Fruit fly (Drosophila melanogaster) whole organism, prepupa: ENCODE results near the gene CG6000.

Experiments
- Blimp-1 ChIP-seq: fragments of 200-800 bp; sonication (Bioruptor generic); optimal IDR thresholded peaks from 3 replicates; lab custom pipeline; 2017; ENCODE audit warnings: missing biosample characterization, missing genetic modification characterization, mild to moderate bottlenecking, moderate library complexity, missing genetic modification reagents
- CG10631 ChIP-seq: fragments of 200-800 bp; sonication (Bioruptor generic); optimal IDR thresholded peaks from 2 replicates; lab custom pipeline; 2016; ENCODE audit warnings: missing biosample characterization, missing genetic modification characterization
- CG10669 ChIP-seq: fragments of 200-800 bp; sonication (Bioruptor generic); optimal IDR thresholded peaks from 3 replicates; lab custom pipeline; 2018; ENCODE audit warnings: missing biosample characterization, mild to moderate bottlenecking, missing genetic modification characterization, moderate library complexity
- CG11762 ChIP-seq: fragments of 200-800 bp; sonication (Bioruptor generic); optimal IDR thresholded peaks from 3 replicates; lab custom pipeline; 2016; ENCODE audit warnings: missing biosample characterization, missing genetic modification characterization; ENCODE audit not compliant: insufficient read depth
- CG15336 ChIP-seq: fragments of 200-800 bp; sonication (Bioruptor generic); IDR thresholded peaks from 2 replicates; pipeline ENCODE4 v1.3.6; 2022; ENCODE audit warnings: missing biosample characterization, missing genetic modification characterization
- CG16779 ChIP-seq: fragments of 200-800 bp; sonication (Bioruptor generic); optimal IDR thresholded peaks from 3 replicates; lab custom pipeline; 2017; ENCODE audit warnings: missing biosample characterization, mild to moderate bottlenecking, missing genetic modification characterization
- CG3032 ChIP-seq: fragments of 200-800 bp; optimal IDR thresholded peaks from 2 replicates; lab custom pipeline; 2019; ENCODE audit warnings: missing biosample characterization, mild to moderate bottlenecking, missing genetic modification characterization, moderate library complexity
- CG31627 ChIP-seq: fragments of 200-800 bp; sonication (Bioruptor generic); optimal IDR thresholded peaks from 3 replicates; lab custom pipeline; 2016; ENCODE audit warnings: missing biosample characterization, missing genetic modification characterization
- CG32006 ChIP-seq: fragments of 200-800 bp; sonication (Bioruptor generic); optimal IDR thresholded peaks from 3 replicates; lab custom pipeline; 2017; ENCODE audit warnings: missing biosample characterization, mild to moderate bottlenecking, missing genetic modification characterization
- CG34406 ChIP-seq: fragments of 200-800 bp; sonication (Bioruptor generic); optimal IDR thresholded peaks from 3 replicates; lab custom pipeline; 2016; ENCODE audit warnings: missing biosample characterization, missing genetic modification characterization
- CG3919 ChIP-seq: fragments of 200-800 bp; sonication (Bioruptor generic); optimal IDR thresholded peaks from 3 replicates; lab custom pipeline; 2016; ENCODE audit warnings: missing biosample characterization, missing genetic modification characterization
- CG6792 ChIP-seq: fragments of 200-800 bp; sonication (Bioruptor generic); optimal IDR thresholded peaks from 3 replicates; lab custom pipeline; 2016; ENCODE audit warnings: missing biosample characterization, missing genetic modification characterization
- CG6808 ChIP-seq: fragments of 200-800 bp; sonication (Bioruptor generic); optimal IDR thresholded peaks from 3 replicates; lab custom pipeline; 2017; ENCODE audit warnings: missing biosample characterization, missing genetic modification characterization, mild to moderate bottlenecking, moderate library complexity, missing genetic modification reagents
- CG7368 ChIP-seq: fragments of 200-800 bp; sonication (Bioruptor generic); optimal IDR thresholded peaks from 3 replicates; lab custom pipeline; 2016; ENCODE audit warnings: missing biosample characterization, missing genetic modification characterization
- CG8119 ChIP-seq: fragments of 200-800 bp; sonication (Bioruptor generic); IDR thresholded peaks from 3 replicates; pipeline ENCODE4 v1.3.6; 2022; ENCODE audit warnings: missing biosample characterization, missing genetic modification characterization
- CG8319 ChIP-seq: fragments of 200-800 bp; sonication (Bioruptor generic); optimal IDR thresholded peaks from 3 replicates; lab custom pipeline; 2016; ENCODE audit warnings: missing biosample characterization, missing genetic modification characterization
- CG8632 ChIP-seq: fragments of 200-800 bp; sonication (Bioruptor generic); optimal IDR thresholded peaks from 3 replicates; lab custom pipeline; 2016; ENCODE audit warnings: missing biosample characterization, missing genetic modification characterization
- CG9139 ChIP-seq: fragments of 200-800 bp; sonication (Bioruptor generic); optimal IDR thresholded peaks from 3 replicates; lab custom pipeline; 2017; ENCODE audit warnings: missing biosample characterization, mild to moderate bottlenecking, missing genetic modification characterization
- Eip75B ChIP-seq: fragments of 200-800 bp; sonication (Bioruptor generic); optimal IDR thresholded peaks from 3 replicates; lab custom pipeline; 2016; ENCODE audit warnings: missing biosample characterization, missing genetic modification characterization
- Eip78C ChIP-seq: fragments of 200-800 bp; sonication (Bioruptor generic); peaks from one replicate; lab custom pipeline; 2016; ENCODE audit warnings: missing biosample characterization, missing genetic modification characterization
- Ets21C ChIP-seq: fragments of 200-800 bp; sonication (Bioruptor generic); optimal IDR thresholded peaks from 3 replicates; lab custom pipeline; 2016; ENCODE audit warnings: missing biosample characterization, missing genetic modification characterization
- Hr39 ChIP-seq: fragments of 200-800 bp; sonication (Bioruptor generic); optimal IDR thresholded peaks from 2 replicates; lab custom pipeline; 2016; ENCODE audit warnings: missing biosample characterization, missing genetic modification characterization
- Hr4 ChIP-seq: fragments of 200-800 bp; sonication (Bioruptor generic); optimal IDR thresholded peaks from 3 replicates; lab custom pipeline; 2016; ENCODE audit warnings: missing biosample characterization, missing genetic modification characterization
- Lpt ChIP-seq: fragments of 200-800 bp; sonication (Bioruptor generic); optimal IDR thresholded peaks from 3 replicates; lab custom pipeline; 2016; ENCODE audit warnings: missing biosample characterization, missing genetic modification characterization
- Met ChIP-seq: fragments of 200-800 bp; sonication (Bioruptor generic); optimal IDR thresholded peaks from 3 replicates; lab custom pipeline; 2016; ENCODE audit warnings: missing biosample characterization, missing genetic modification characterization
- OdsH ChIP-seq: fragments of 200-800 bp; sonication (Bioruptor generic); optimal IDR thresholded peaks from 3 replicates; lab custom pipeline; 2016; ENCODE audit warnings: missing biosample characterization, missing genetic modification characterization
- Sox102F ChIP-seq: fragments of 200-800 bp; sonication (Bioruptor generic); optimal IDR thresholded peaks from 2 replicates; lab custom pipeline; 2016; ENCODE audit warnings: missing biosample characterization, mild to moderate bottlenecking, missing genetic modification characterization
- Sox14 ChIP-seq: fragments of 200-800 bp; sonication (Bioruptor generic); optimal IDR thresholded peaks from 3 replicates; lab custom pipeline; 2016; ENCODE audit warnings: missing biosample characterization, missing genetic modification characterization
- Sox15 ChIP-seq: fragments of 200-800 bp; sonication (Bioruptor generic); optimal IDR thresholded peaks from 3 replicates; lab custom pipeline; 2016; ENCODE audit warnings: missing biosample characterization, missing genetic modification characterization
- achi ChIP-seq: fragments of 200-800 bp; sonication (Bioruptor generic); optimal IDR thresholded peaks from 3 replicates; lab custom pipeline; 2016; ENCODE audit warnings: missing biosample characterization, missing genetic modification characterization
- cyc ChIP-seq: fragments of 200-800 bp; sonication (Bioruptor generic); optimal IDR thresholded peaks from 3 replicates; lab custom pipeline; 2016; ENCODE audit warnings: missing biosample characterization, missing genetic modification characterization
- dac ChIP-seq: fragments of 200-800 bp; sonication (Bioruptor generic); optimal IDR thresholded peaks from 2 replicates; lab custom pipeline; 2017; ENCODE audit warnings: missing biosample characterization, mild to moderate bottlenecking, missing genetic modification characterization
- dsx ChIP-seq: fragments of 200-800 bp; optimal IDR thresholded peaks from 3 replicates; lab custom pipeline; 2019; ENCODE audit warnings: missing biosample characterization, mild to moderate bottlenecking, missing genetic modification characterization, moderate library complexity; ENCODE audit not compliant: poor library complexity, severe bottlenecking
- eg ChIP-seq: fragments of 200-800 bp; sonication (Bioruptor generic); IDR thresholded peaks from 3 replicates; pipeline ENCODE4 v1.3.6; 2022; ENCODE audit warnings: missing biosample characterization, missing genetic modification characterization
- esn ChIP-seq: fragments of 200-800 bp; sonication (Bioruptor generic); optimal IDR thresholded peaks from 2 replicates; lab custom pipeline; 2016; ENCODE audit warnings: missing biosample characterization, mild to moderate bottlenecking, missing genetic modification characterization, moderate library complexity
- fd59A ChIP-seq: fragments of 200-800 bp; sonication (Bioruptor generic); optimal IDR thresholded peaks from 2 replicates; lab custom pipeline; 2017; ENCODE audit warnings: missing biosample characterization, mild to moderate bottlenecking, missing genetic modification characterization, missing genetic modification reagents
- fd85E ChIP-seq: fragments of 200-800 bp; sonication (Bioruptor generic); optimal IDR thresholded peaks from 3 replicates; lab custom pipeline; 2016; ENCODE audit warnings: missing biosample characterization, missing genetic modification characterization
- fkh ChIP-seq: fragments of 200-800 bp; sonication (Bioruptor generic); optimal IDR thresholded peaks from 3 replicates; lab custom pipeline; 2017; ENCODE audit warnings: missing biosample characterization, mild to moderate bottlenecking, missing genetic modification characterization, moderate library complexity
- pdm3 ChIP-seq: fragments of 200-800 bp; sonication (Bioruptor generic); optimal IDR thresholded peaks from 3 replicates; lab custom pipeline; 2016; ENCODE audit warnings: missing biosample characterization, missing genetic modification characterization
- salr ChIP-seq, 2 experiments: fragments of 200-800 bp; sonication (Bioruptor generic); optimal IDR thresholded peaks; 3 replicates each; lab custom pipeline; 2016 to 2018; ENCODE audit warnings: missing biosample characterization in 2 of 2, missing genetic modification characterization in 2 of 2, mild to moderate bottlenecking in 1 of 2
- spab ChIP-seq: fragments of 200-800 bp; sonication (Bioruptor generic); optimal IDR thresholded peaks from 2 replicates; lab custom pipeline; 2017; ENCODE audit warnings: missing biosample characterization, mild to moderate bottlenecking, missing genetic modification characterization, missing genetic modification reagents
- ss ChIP-seq, 2 experiments: fragments of 200-800 bp; sonication (Bioruptor generic); optimal IDR thresholded peaks; 2 replicates in 1 of 2; 3 replicates in 1 of 2; lab custom pipeline; 2017 to 2018; ENCODE audit warnings: mild to moderate bottlenecking in 2 of 2, missing biosample characterization in 2 of 2, missing genetic modification characterization in 2 of 2, moderate library complexity in 1 of 2
- svp ChIP-seq: fragments of 200-800 bp; sonication (Bioruptor generic); peaks from one replicate; lab custom pipeline; 2016; ENCODE audit warnings: missing biosample characterization, missing genetic modification characterization
- topi ChIP-seq: fragments of 200-800 bp; sonication (Bioruptor generic); optimal IDR thresholded peaks from 3 replicates; lab custom pipeline; 2016; ENCODE audit warnings: missing biosample characterization, missing genetic modification characterization
- vri ChIP-seq: fragments of 200-800 bp; sonication (Bioruptor generic); optimal IDR thresholded peaks from 3 replicates; lab custom pipeline; 2016; ENCODE audit warnings: missing biosample characterization, mild to moderate bottlenecking, missing genetic modification characterization

The CG6000 gene

DNA sequence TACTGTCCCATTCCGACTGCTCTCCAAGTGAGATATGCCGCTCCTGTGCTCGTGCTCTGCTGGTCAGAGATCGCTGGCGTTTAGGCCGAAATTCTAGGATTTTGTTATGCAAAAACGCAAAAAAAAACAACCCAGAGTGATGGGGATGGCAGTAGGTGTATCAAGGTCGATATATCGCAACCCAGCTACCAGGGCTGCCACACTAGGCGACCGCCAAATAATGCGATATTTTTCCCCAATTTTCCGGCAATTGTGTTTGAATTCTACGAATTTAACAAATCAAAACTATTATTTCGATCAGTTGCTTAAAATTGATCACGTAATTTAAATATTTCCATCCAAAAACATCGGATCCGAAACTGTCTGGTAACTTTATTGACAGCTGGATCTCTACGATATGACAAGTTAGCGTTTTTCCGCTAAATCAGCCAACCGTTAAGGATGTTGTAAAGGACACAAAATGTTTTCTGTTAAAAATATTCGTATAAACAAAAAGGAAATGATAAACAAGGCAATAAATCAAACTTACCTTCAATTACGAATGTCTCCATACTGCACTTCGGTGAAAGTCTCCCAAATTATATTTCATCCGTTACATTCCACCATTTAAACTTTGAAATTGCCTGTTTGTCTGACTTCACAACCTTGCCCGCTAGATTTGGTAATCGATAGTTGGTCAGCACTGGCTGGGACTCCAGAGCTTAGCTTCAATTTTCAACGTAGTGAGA lies 16.5 kb upstream of the CG6000 start, which contains the start of gene spas (continued):
- TF ChIP-seq CG3032: peak; percentile 61
- TF ChIP-seq fd59A (GFP tag; lab: Kevin White, UChicago): peak; percentile 41
- TF ChIP-seq CG11762 (GFP tag; lab: Kevin White, UChicago): no peak
- no peak for TF ChIP-seq CG8119
- TF ChIP-seq CG31627 (GFP tag; lab: Kevin White, UChicago): peak; percentile 82
- peak; percentile 68 for TF ChIP-seq cyc (GFP tag; lab: Kevin White, UChicago)
- peak in 1 of 2 experiments; percentile 46 for TF ChIP-seq salr (GFP tag; optimal IDR thresholded peaks at IDR 0.05; lab: Kevin White, UChicago)
- TF ChIP-seq Ets21C (GFP tag; lab: Kevin White, UChicago): peak; percentile 62
- peak; percentile 92 for TF ChIP-seq svp
- peak; percentile 44 for TF ChIP-seq CG6808 (GFP tag; lab: Kevin White, UChicago)
- peak; percentile 75 for TF ChIP-seq achi (GFP tag; lab: Kevin White, UChicago)
- peak; percentile 78 for TF ChIP-seq eg
- TF ChIP-seq esn (GFP tag; lab: Kevin White, UChicago): peak; percentile 75
- TF ChIP-seq Sox15 (GFP tag; lab: Kevin White, UChicago): peak; percentile 64
- TF ChIP-seq topi: peak; percentile 68
- peak; percentile 86 for TF ChIP-seq Hr39 (GFP tag; lab: Kevin White, UChicago)
- no peak for TF ChIP-seq fd85E (GFP tag; lab: Kevin White, UChicago)
- peak; percentile 69 for TF ChIP-seq OdsH (GFP tag; lab: Kevin White, UChicago)
- TF ChIP-seq CG3919 (GFP tag; lab: Kevin White, UChicago): peak; percentile 58
- TF ChIP-seq CG7368 (GFP tag; lab: Kevin White, UChicago): peak; percentile 58

DNA sequence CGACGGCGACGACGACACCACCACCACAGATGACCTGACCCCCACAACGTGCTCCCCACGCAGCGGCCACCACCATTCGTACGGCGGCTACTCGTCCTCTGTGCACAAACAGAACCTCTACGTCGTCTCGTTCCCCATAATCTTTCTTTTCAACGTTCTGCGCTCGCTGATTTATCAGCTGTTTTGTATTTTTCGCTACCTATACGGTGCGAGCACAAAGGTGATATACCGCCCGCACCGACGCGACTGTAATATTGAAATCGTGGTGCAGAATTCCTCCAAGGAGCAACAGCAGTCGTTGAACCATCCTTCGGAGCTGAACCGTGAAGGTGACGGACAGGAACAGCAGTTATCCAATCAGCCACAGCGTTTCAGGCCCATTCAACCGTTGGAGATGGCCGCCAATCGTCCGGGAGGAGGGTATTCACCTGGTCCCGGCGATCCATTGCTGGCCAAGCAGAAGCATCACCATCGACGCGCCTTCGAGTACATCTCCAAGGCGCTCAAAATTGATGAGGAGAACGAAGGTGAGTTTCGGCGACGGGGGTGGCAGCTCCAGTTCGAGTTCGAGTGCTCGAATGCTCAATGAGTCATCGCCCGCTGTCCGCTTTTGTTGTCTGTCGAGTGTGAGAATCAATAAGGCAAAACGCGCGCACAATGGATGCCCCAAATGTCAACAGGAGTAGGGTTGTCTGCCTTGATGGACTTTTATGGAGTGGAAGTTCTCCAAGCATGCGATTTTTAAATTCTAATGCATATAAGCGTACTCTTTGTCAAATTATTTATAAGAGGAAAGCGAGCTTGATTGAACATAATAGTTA lies 15.2 kb upstream of the CG6000 start, which contains the start of gene Miro:
Miro (minus strand) TSS at position 112 of the 821 bp plus-strand sequence.
- TF ChIP-seq vri (peak; percentile 34), spab (GFP tag; lab: Kevin White, UChicago) (no peak), Eip78C (GFP tag; lab: Kevin White, UChicago) (peak; percentile 82), fd59A (GFP tag; lab: Kevin White, UChicago) (no peak), esn (GFP tag; lab: Kevin White, UChicago) (peak; percentile 33), ss (GFP tag; optimal IDR thresholded peaks at IDR 0.05; lab: Kevin White, UChicago) (peak; percentile 64 to 74), topi (no peak), CG6808 (GFP tag; lab: Kevin White, UChicago) (peak; percentile 25), fkh (GFP tag; lab: Kevin White, UChicago) (peak; percentile 34), CG34406 (peak; percentile 14), cyc (GFP tag; lab: Kevin White, UChicago) (no peak), Sox102F (GFP tag; lab: Kevin White, UChicago) (peak; percentile 50), CG3919 (GFP tag; lab: Kevin White, UChicago) (peak; percentile 9), Hr4 (GFP tag; lab: Kevin White, UChicago) (no peak), OdsH (GFP tag; lab: Kevin White, UChicago) (no peak), CG15336 (no peak), CG31627 (GFP tag; lab: Kevin White, UChicago) (no peak), Eip75B (GFP tag; lab: Kevin White, UChicago) (no peak), pdm3 (GFP tag; lab: Kevin White, UChicago) (peak; percentile 22), fd85E (GFP tag; lab: Kevin White, UChicago) (no peak), Blimp-1 (GFP tag; lab: Kevin White, UChicago) (no peak), CG16779 (tag; lab: Kevin White, UChicago) (no peak), Met (GFP tag; lab: Kevin White, UChicago) (no peak), CG6792 (peak; percentile 25), CG8632 (GFP tag; lab: Kevin White, UChicago) (peak; percentile 13), CG10669 (GFP tag; lab: Kevin White, UChicago) (no peak), CG10631 (GFP tag; lab: Kevin White, UChicago) (no peak), dac (GFP tag; lab: Kevin White, UChicago) (no peak), CG32006 (GFP tag; lab: Kevin White, UChicago) (no peak), Sox14 (GFP tag; lab: Kevin White, UChicago) (peak; percentile 57), CG9139 (GFP tag; lab: Kevin White, UChicago) (no peak), dsx (GFP tag; lab: Kevin White, UChicago) (no peak), achi (GFP tag; lab: Kevin White, UChicago) (peak; percentile 30), Lpt (GFP tag; lab: Kevin White, UChicago) (no peak), svp (peak; percentile 78), CG8319 (GFP tag; lab: Kevin White, UChicago) (no peak), Sox15 (GFP tag; lab: Kevin White, UChicago) (no peak)
